Worm (Caenorhabditis elegans): ENCODE data around the gene dct-11.

The dct-11 gene

DNA sequence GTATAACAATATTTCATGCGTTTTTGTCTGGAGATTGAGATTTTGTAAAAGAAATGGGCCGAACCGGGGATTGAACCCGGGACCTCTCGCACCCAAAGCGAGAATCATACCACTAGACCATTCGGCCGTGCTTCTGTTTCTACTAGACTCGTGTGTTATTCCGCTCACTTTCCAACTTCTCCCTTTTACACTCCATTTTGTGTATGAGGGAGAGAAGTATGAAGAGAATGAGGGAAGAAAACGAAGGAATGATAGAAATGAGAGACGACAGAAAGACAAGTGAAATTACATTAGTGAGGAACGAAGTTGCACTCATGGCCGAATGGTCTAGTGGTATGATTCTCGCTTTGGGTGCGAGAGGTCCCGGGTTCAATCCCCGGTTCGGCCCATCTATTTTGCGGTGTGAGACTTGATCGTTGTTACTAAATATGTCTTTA, 38.4 kb downstream of the dct-11 start (continued):
- TF ChIP-seq tbx-2 (tag; optimal IDR thresholded peaks at IDR 0.05) (peak; percentile 87), pqm-1 (tag; optimal IDR thresholded peaks at IDR 0.05) (peak; percentile 58), ZK546.5 (tag; optimal IDR thresholded peaks at IDR 0.05) (no peak), ceh-28 (tag; optimal IDR thresholded peaks at IDR 0.05) (peak; percentile 74), pha-4 (tag; optimal IDR thresholded peaks at IDR 0.05) (peak; percentile 60), unc-39 (tag; optimal IDR thresholded peaks at IDR 0.05) (peak; percentile 37), nhr-23 (tag; optimal IDR thresholded peaks at IDR 0.05) (peak; percentile 59), nhr-237 (tag; optimal IDR thresholded peaks at IDR 0.05) (no peak), ama-1 (optimal IDR thresholded peaks at IDR 0.05) (peak; percentile 22), skn-1 (tag; optimal IDR thresholded peaks at IDR 0.05) (no peak), nhr-67 (tag; optimal IDR thresholded peaks at IDR 0.05) (no peak), hmg-11 (tag; optimal IDR thresholded peaks at IDR 0.05) (peak; percentile 98), lin-39 (tag; optimal IDR thresholded peaks at IDR 0.05) (peak; percentile 82), nhr-28 (tag; optimal IDR thresholded peaks at IDR 0.05) (no peak)

DNA sequence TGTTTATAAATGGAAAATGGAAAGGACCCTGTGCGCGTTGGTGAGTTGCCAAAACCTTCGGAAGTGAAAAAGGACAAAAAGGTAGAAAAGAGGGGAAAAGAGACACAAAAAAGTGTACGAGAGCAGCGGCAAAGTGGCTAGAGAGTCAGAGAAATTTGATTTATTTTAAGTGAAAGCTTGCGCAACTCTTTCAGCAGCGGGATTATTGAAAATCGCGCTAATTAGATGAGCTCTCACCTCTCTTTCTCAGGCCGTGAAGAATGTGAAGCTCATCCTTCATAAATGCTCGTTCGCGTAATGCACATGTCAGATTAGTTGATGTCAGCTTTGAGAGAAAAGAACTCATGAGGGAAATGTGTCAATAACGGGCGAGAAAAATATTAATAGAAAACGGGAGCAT, 40.3 kb downstream of the dct-11 start:
- peak; percentile 89 for TF ChIP-seq fkh-10 (GFP tag; optimal IDR thresholded peaks at IDR 0.05)
- no peak for TF ChIP-seq pha-4 (tag; optimal IDR thresholded peaks at IDR 0.05)

- no peak for TF ChIP-seq nhr-28 (tag; optimal IDR thresholded peaks at IDR 0.05)
- no peak for TF ChIP-seq snpc-4 (tag; optimal IDR thresholded peaks at IDR 0.05)
- no peak for TF ChIP-seq egl-5 (tag; optimal IDR thresholded peaks at IDR 0.05)
- no peak for TF ChIP-seq unc-62 (GFP tag; optimal IDR thresholded peaks at IDR 0.05)
- no peak for TF ChIP-seq elt-2 (tag; optimal IDR thresholded peaks at IDR 0.05)
- TF ChIP-seq ceh-82 (tag; optimal IDR thresholded peaks at IDR 0.05), result no peak
- no peak for TF ChIP-seq nhr-43 (tag; optimal IDR thresholded peaks at IDR 0.05; ENCODE audit: poor library complexity, severe bottlenecking)
- no peak for TF ChIP-seq ceh-28 (tag; optimal IDR thresholded peaks at IDR 0.05)
- no peak for TF ChIP-seq elt-1 (tag; optimal IDR thresholded peaks at IDR 0.05)
- TF ChIP-seq ama-1 (optimal IDR thresholded peaks at IDR 0.05), result no peak
- no peak for TF ChIP-seq lin-15B (tag; optimal IDR thresholded peaks at IDR 0.05)
- no peak for TF ChIP-seq lin-39 (tag; optimal IDR thresholded peaks at IDR 0.05)
- no peak for TF ChIP-seq nhr-67 (tag; optimal IDR thresholded peaks at IDR 0.05)
- no peak for TF ChIP-seq eor-1 (tag; optimal IDR thresholded peaks at IDR 0.05)
- TF ChIP-seq ztf-11 (tag; optimal IDR thresholded peaks at IDR 0.05), result no peak
- TF ChIP-seq elt-3 (tag; optimal IDR thresholded peaks at IDR 0.05), result no peak
These were observed 40.9 kb downstream of the dct-11 start, which contains the start of gene F46G11.4 for ce11 chrX:5798690-5799089. Gene F46G11.4 (minus strand): TSS chrX:5798790.

DNA sequence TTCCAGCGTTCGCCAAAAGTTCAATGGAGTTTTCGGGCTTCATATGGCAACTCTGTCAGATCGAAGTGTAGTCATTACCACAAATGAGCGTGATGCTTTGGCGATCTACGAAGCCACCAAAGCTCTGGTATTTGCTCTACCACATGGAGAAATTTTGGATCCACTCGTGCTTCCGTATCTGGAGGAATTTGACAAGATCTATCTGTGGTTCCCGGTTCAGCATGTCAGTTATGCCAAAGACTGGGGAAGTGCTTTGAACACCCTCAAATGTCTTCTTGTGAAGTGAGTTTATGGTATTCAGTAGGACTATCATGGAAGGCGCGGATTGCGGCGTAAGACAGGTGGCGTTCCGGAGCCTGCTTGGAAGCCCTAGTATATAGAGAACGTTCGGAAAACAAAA, 45.1 kb downstream of the dct-11 start:
- TF ChIP-seq skn-1 (tag; optimal IDR thresholded peaks at IDR 0.05), result no peak
- TF ChIP-seq zag-1 (tag; optimal IDR thresholded peaks at IDR 0.05), result no peak
- no peak for TF ChIP-seq eor-1 (tag; optimal IDR thresholded peaks at IDR 0.05)
- no peak for TF ChIP-seq lin-15B (tag; optimal IDR thresholded peaks at IDR 0.05)
- TF ChIP-seq ceh-16 (tag; optimal IDR thresholded peaks at IDR 0.05), result no peak
- TF ChIP-seq fkh-2 (tag; optimal IDR thresholded peaks at IDR 0.05), result no peak
- TF ChIP-seq nhr-77 (tag; optimal IDR thresholded peaks at IDR 0.05), result no peak
- no peak for TF ChIP-seq nhr-23 (tag; optimal IDR thresholded peaks at IDR 0.05)
- TF ChIP-seq pha-4 (tag; optimal IDR thresholded peaks at IDR 0.05), result no peak
- TF ChIP-seq nhr-67 (tag; optimal IDR thresholded peaks at IDR 0.05), result no peak
- no peak for TF ChIP-seq nhr-43 (tag; optimal IDR thresholded peaks at IDR 0.05; ENCODE audit: poor library complexity, severe bottlenecking)
- no peak for TF ChIP-seq nhr-237 (tag; optimal IDR thresholded peaks at IDR 0.05)
- no peak for TF ChIP-seq fkh-10 (GFP tag; optimal IDR thresholded peaks at IDR 0.05)
- TF ChIP-seq ceh-82 (tag; optimal IDR thresholded peaks at IDR 0.05), result no peak
- TF ChIP-seq nhr-12 (tag; optimal IDR thresholded peaks at IDR 0.05), result no peak
- no peak for TF ChIP-seq ztf-4 (tag; optimal IDR thresholded peaks at IDR 0.05)

- TF ChIP-seq egl-5 (tag; optimal IDR thresholded peaks at IDR 0.05) (no peak), eor-1 (tag; optimal IDR thresholded peaks at IDR 0.05) (no peak), hmg-11 (tag; optimal IDR thresholded peaks at IDR 0.05) (no peak), lin-39 (tag; optimal IDR thresholded peaks at IDR 0.05) (no peak), lsy-12 (tag; optimal IDR thresholded peaks at IDR 0.05) (no peak), nhr-25 (tag; optimal IDR thresholded peaks at IDR 0.05) (no peak), pqm-1 (tag; optimal IDR thresholded peaks at IDR 0.05) (no peak), mdl-1 (tag; optimal IDR thresholded peaks at IDR 0.05) (no peak), nhr-43 (tag; optimal IDR thresholded peaks at IDR 0.05; ENCODE audit: poor library complexity, severe bottlenecking) (no peak), ceh-82 (tag; optimal IDR thresholded peaks at IDR 0.05) (no peak), nfya-1 (tag; optimal IDR thresholded peaks at IDR 0.05; ENCODE audit: insufficient read depth) (no peak), daf-12 (tag; optimal IDR thresholded peaks at IDR 0.05) (no peak), nhr-76 (tag; optimal IDR thresholded peaks at IDR 0.05) (no peak), nhr-12 (tag; optimal IDR thresholded peaks at IDR 0.05) (no peak), nhr-77 (tag; optimal IDR thresholded peaks at IDR 0.05) (no peak)
These were observed 48.7 kb downstream of the dct-11 start, which contains the start of gene twnk-1 for ce11 chrX:5790915-5791314. Gene twnk-1 (plus strand): TSS chrX:5791215.

Measured in whole organism, L3 larva.